Worm (Caenorhabditis elegans) whole organism, L1 larva: Measurements from ENCODE around the gene gcy-21.
"Not testable (repeated sequence)": the region's sequence is repeated elsewhere in the genome, so short reads cannot be mapped to it uniquely, and the experiment has no call there.

Source experiments
- C16A3.4 ChIP-seq: fragments of 150-350 bp; optimal IDR thresholded peaks from 2 replicates; lab custom pipeline; 2014; ENCODE audit warnings: missing biosample characterization, missing genetic modification characterization
- Y116A8C.19 ChIP-seq: sonication (generic microtip); optimal IDR thresholded peaks from 2 replicates; lab custom pipeline; 2016; ENCODE audit warnings: missing compliant biosample characterization, missing genetic modification characterization, borderline replicate concordance
- aha-1 ChIP-seq: fragments of 150-350 bp; optimal IDR thresholded peaks from 2 replicates; lab custom pipeline; 2014; ENCODE audit warnings: missing biosample characterization, missing genetic modification characterization
- alr-1 ChIP-seq: fragments of 200-800 bp; sonication (Bioruptor generic); optimal IDR thresholded peaks from 2 replicates; lab custom pipeline; 2018; ENCODE audit warnings: borderline replicate concordance, mild to moderate bottlenecking, missing genetic modification characterization, missing compliant biosample characterization
- aly-2 ChIP-seq: fragments of 150-350 bp; optimal IDR thresholded peaks from 2 replicates; lab custom pipeline; 2014; ENCODE audit warnings: missing biosample characterization, missing genetic modification characterization
- blmp-1 ChIP-seq: fragments of 150-350 bp; optimal IDR thresholded peaks from 2 replicates; lab custom pipeline; 2014; ENCODE audit warnings: missing biosample characterization, missing genetic modification characterization
- ceh-82 ChIP-seq, 3 experiments: fragments of 150-350 bp in 1 of 3; sonication (generic microtip) in 2 of 3; optimal IDR thresholded peaks; 2 replicates each; lab custom pipeline; 2014 to 2017; ENCODE audit warnings: missing biosample characterization in 3 of 3, missing genetic modification characterization in 3 of 3
- ceh-88 ChIP-seq: fragments of 200-800 bp; sonication (Bioruptor generic); IDR thresholded peaks from 2 replicates; pipeline ENCODE4 v1.3.6; 2022; ENCODE audit warnings: missing genetic modification characterization, missing compliant biosample characterization
- dsc-1 ChIP-seq: sonication (generic microtip); optimal IDR thresholded peaks from 2 replicates; lab custom pipeline; 2016; ENCODE audit warnings: mild to moderate bottlenecking, missing genetic modification characterization, missing compliant biosample characterization
- efl-1 ChIP-seq, 4 experiments: fragments of 150-350 bp; optimal IDR thresholded peaks in 3 of 4; peaks in 1 of 4; 1 replicate in 1 of 4; 2 replicates in 3 of 4; lab custom pipeline; 2014; ENCODE audit warnings: missing biosample characterization in 2 of 4, missing genetic modification characterization in 2 of 4, missing genetic modification reagents in 2 of 4
- elt-2 ChIP-seq: sonication (generic microtip); optimal IDR thresholded peaks from 2 replicates; lab custom pipeline; 2016; ENCODE audit warnings: missing genetic modification characterization, mild to moderate bottlenecking, inconsistent platforms, missing compliant biosample characterization, missing genetic modification reagents
- fkh-10 ChIP-seq: sonication (generic microtip); optimal IDR thresholded peaks from 2 replicates; lab custom pipeline; 2017; ENCODE audit warnings: missing biosample characterization, missing genetic modification reagents, missing genetic modification characterization
- fkh-4 ChIP-seq: sonication (generic microtip); optimal IDR thresholded peaks from 2 replicates; lab custom pipeline; 2016; ENCODE audit warnings: missing compliant biosample characterization, missing genetic modification characterization, borderline replicate concordance
- fkh-8 ChIP-seq: sonication (generic microtip); optimal IDR thresholded peaks from 2 replicates; lab custom pipeline; 2016; ENCODE audit warnings: mild to moderate bottlenecking, missing genetic modification characterization, missing compliant biosample characterization
- grh-1 ChIP-seq: fragments of 200-800 bp; sonication (Bioruptor generic); IDR thresholded peaks from 2 replicates; pipeline ENCODE4 v1.3.6; 2022; ENCODE audit warnings: missing genetic modification reagents, missing genetic modification characterization, missing compliant biosample characterization
- hlh-17 ChIP-seq: fragments of 200-800 bp; sonication (Bioruptor generic); optimal IDR thresholded peaks from 2 replicates; lab custom pipeline; 2018; ENCODE audit warnings: missing genetic modification characterization, mild to moderate bottlenecking, missing compliant biosample characterization, moderate library complexity, borderline replicate concordance
- hpl-2 ChIP-seq: fragments of 150-350 bp; optimal IDR thresholded peaks from 2 replicates; lab custom pipeline; 2014; ENCODE audit warnings: missing biosample characterization, missing genetic modification reagents, missing genetic modification characterization
- lin-13 ChIP-seq: fragments of 150-350 bp; optimal IDR thresholded peaks from 2 replicates; lab custom pipeline; 2014; ENCODE audit warnings: missing biosample characterization, missing genetic modification reagents, missing genetic modification characterization
- lin-14 ChIP-seq: fragments of 200-800 bp; sonication (Bioruptor generic); optimal IDR thresholded peaks from 2 replicates; lab custom pipeline; 2018; ENCODE audit warnings: mild to moderate bottlenecking, missing genetic modification characterization, moderate library complexity, missing compliant biosample characterization
- lin-15B ChIP-seq: fragments of 150-350 bp; sonication (generic microtip); optimal IDR thresholded peaks from 3 replicates; lab custom pipeline; 2014; ENCODE audit warnings: missing biosample characterization, missing genetic modification characterization
- lsy-2 ChIP-seq, 2 experiments: fragments of 150-350 bp; optimal IDR thresholded peaks; 2 replicates each; lab custom pipeline; 2014; ENCODE audit warnings: missing biosample characterization in 2 of 2, missing genetic modification characterization in 2 of 2
- mab-9 ChIP-seq: fragments of 200-800 bp; sonication (Bioruptor generic); IDR thresholded peaks from 2 replicates; pipeline ENCODE4 v1.3.6; 2022; ENCODE audit warnings: missing genetic modification reagents, missing genetic modification characterization, missing compliant biosample characterization
- mdl-1 ChIP-seq, 2 experiments: fragments of 150-350 bp; optimal IDR thresholded peaks; 2 replicates each; lab custom pipeline; 2014 to 2017; ENCODE audit warnings: missing biosample characterization in 2 of 2, missing genetic modification characterization in 2 of 2, inconsistent platforms in 1 of 2
- mep-1 ChIP-seq: fragments of 150-350 bp; optimal IDR thresholded peaks from 2 replicates; lab custom pipeline; 2014; ENCODE audit warnings: missing biosample characterization, missing genetic modification characterization
- nhr-12 ChIP-seq: sonication (generic microtip); optimal IDR thresholded peaks from 2 replicates; lab custom pipeline; 2017; ENCODE audit warnings: missing biosample characterization, missing genetic modification characterization
- nhr-20 ChIP-seq: sonication (generic microtip); optimal IDR thresholded peaks from 2 replicates; lab custom pipeline; 2016; ENCODE audit warnings: mild to moderate bottlenecking, missing genetic modification characterization, missing compliant biosample characterization
- nhr-47 ChIP-seq: sonication (generic microtip); optimal IDR thresholded peaks from 2 replicates; lab custom pipeline; 2016; ENCODE audit warnings: mild to moderate bottlenecking, missing genetic modification characterization, moderate library complexity, missing compliant biosample characterization
- nhr-71 ChIP-seq: sonication (generic microtip); optimal IDR thresholded peaks from 2 replicates; lab custom pipeline; 2016; ENCODE audit warnings: mild to moderate bottlenecking, missing genetic modification characterization, moderate library complexity, missing compliant biosample characterization
- nhr-76 ChIP-seq: sonication (generic microtip); optimal IDR thresholded peaks from 2 replicates; lab custom pipeline; 2017; ENCODE audit warnings: missing biosample characterization, missing genetic modification characterization
- nhr-77 ChIP-seq: fragments of 150-350 bp; optimal IDR thresholded peaks from 2 replicates; lab custom pipeline; 2014; ENCODE audit warnings: missing biosample characterization, missing genetic modification characterization
- nhr-84 ChIP-seq: sonication (generic microtip); optimal IDR thresholded peaks from 2 replicates; lab custom pipeline; 2017; ENCODE audit warnings: missing biosample characterization, missing genetic modification characterization
- nhr-85 ChIP-seq: sonication (generic microtip); peaks from one replicate; lab custom pipeline; 2016; ENCODE audit warnings: missing genetic modification characterization, inconsistent platforms, missing compliant biosample characterization
- pax-3 ChIP-seq: fragments of 200-800 bp; sonication (Bioruptor generic); optimal IDR thresholded peaks from 2 replicates; lab custom pipeline; 2018; ENCODE audit warnings: mild to moderate bottlenecking, missing genetic modification characterization, moderate library complexity, missing compliant biosample characterization
- pqm-1 ChIP-seq: sonication (generic microtip); optimal IDR thresholded peaks from 3 replicates; lab custom pipeline; 2017; ENCODE audit warnings: missing biosample characterization, missing genetic modification characterization
- rnt-1 ChIP-seq: sonication (generic microtip); optimal IDR thresholded peaks from 2 replicates; lab custom pipeline; 2016; ENCODE audit warnings: mild to moderate bottlenecking, missing genetic modification characterization, moderate library complexity, missing compliant biosample characterization
- skn-1 ChIP-seq: fragments of 150-350 bp; optimal IDR thresholded peaks from 2 replicates; lab custom pipeline; 2014; ENCODE audit warnings: missing biosample characterization, missing genetic modification characterization
- snu-23 ChIP-seq: sonication (generic microtip); optimal IDR thresholded peaks from 2 replicates; lab custom pipeline; 2016; ENCODE audit warnings: missing genetic modification characterization, missing compliant biosample characterization
- sptf-1 ChIP-seq: fragments of 150-350 bp; optimal IDR thresholded peaks from 2 replicates; lab custom pipeline; 2014; ENCODE audit warnings: missing biosample characterization, missing genetic modification characterization
- unc-30 ChIP-seq: sonication (generic microtip); optimal IDR thresholded peaks from 2 replicates; lab custom pipeline; 2017; ENCODE audit warnings: missing biosample characterization, missing genetic modification characterization
- unc-86 ChIP-seq: sonication (generic microtip); optimal IDR thresholded peaks from 2 replicates; lab custom pipeline; 2016; ENCODE audit warnings: missing genetic modification characterization, missing compliant biosample characterization
- xbp-1 ChIP-seq: sonication (generic microtip); optimal IDR thresholded peaks from 2 replicates; lab custom pipeline; 2016; ENCODE audit warnings: missing genetic modification characterization, missing compliant biosample characterization

The gcy-21 gene

ce11 chrII:2639401-2640088 lies 19.9 kb upstream of the gcy-21 start, which contains the start of gene F22E5.8:
Gene F22E5.8 (plus strand): TSS chrII:2640038.
- not testable (repeated sequence) for TF ChIP-seq dsc-1; unc-30 (tag; lab: Kevin White, UChicago); mab-9 (GFP tag; lab: Robert Waterston, UW)

DNA sequence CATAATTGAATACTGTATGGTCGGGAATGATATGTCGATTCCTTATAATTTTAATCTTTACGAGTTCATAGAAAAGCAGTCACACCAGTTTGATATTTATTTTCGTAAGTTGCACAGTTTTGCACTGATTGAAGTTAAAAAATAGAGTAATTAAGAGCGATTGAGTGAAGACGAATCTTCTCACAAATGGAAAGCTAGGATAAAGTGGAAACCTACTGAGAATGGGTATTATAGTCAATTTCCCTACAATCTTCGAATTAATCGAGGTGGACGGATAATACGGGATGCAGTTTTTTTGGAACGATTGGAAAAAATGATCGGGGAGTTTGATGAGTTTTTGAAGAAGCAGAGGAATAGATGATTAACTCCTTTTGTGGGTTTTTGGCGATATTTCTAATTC lies 18.5 kb upstream of the gcy-21 start, which contains the start of gene F22E5.23:
F22E5.23 (plus strand) TSS at position 301 of the 400 bp plus-strand sequence.
- no peak for TF ChIP-seq skn-1
- TF ChIP-seq nhr-77 (tag; lab: Kevin White, UChicago): no peak
- TF ChIP-seq elt-2 (tag; lab: Kevin White, UChicago): no peak
- TF ChIP-seq fkh-8 (tag; lab: Kevin White, UChicago): no peak
- TF ChIP-seq hpl-2 (GFP tag; lab: Kevin White, UChicago): no peak

DNA sequence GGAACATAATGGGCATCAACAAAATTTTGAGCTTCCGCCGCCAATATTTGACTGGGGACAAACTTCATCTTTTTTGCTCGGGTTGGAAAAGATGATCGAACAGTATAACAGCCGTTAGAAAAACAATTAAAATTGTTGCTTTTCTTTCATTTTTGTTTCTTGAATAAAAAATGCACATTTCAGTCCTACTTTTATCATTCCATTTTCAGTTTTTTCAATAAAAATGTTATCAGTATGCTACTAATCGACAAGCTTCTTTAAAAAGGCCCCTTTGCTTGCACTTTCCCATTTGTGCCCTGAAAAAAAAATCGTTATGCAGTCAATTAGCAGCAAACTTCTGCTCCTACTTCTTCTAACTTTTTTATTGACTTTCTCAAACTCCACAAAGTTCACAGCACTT lies 17.7 kb upstream of the gcy-21 start, which contains the start of gene F22E5.7:
F22E5.7 (plus strand) TSS at position 301 of the 400 bp plus-strand sequence.
- no peak for TF ChIP-seq mdl-1 (tag; optimal IDR thresholded peaks at IDR 0.05; lab: Kevin White, UChicago)
- TF ChIP-seq sptf-1 (tag; lab: Kevin White, UChicago): no peak
- no peak for TF ChIP-seq unc-86 (tag; lab: Kevin White, UChicago)
- no peak for TF ChIP-seq hlh-17 (GFP tag; lab: Kevin White, UChicago)
- no peak for TF ChIP-seq skn-1
- no peak for TF ChIP-seq ceh-88 (GFP tag; lab: Robert Waterston, UW)
- no peak for TF ChIP-seq Y116A8C.19
- TF ChIP-seq ceh-82 (tag; optimal IDR thresholded peaks at IDR 0.05; lab: Kevin White, UChicago): no peak
- no peak for TF ChIP-seq fkh-10 (GFP tag; lab: Kevin White, UChicago)
- TF ChIP-seq fkh-4: no peak
- no peak for TF ChIP-seq aha-1
- no peak for TF ChIP-seq efl-1 (optimal IDR thresholded peaks at IDR 0.05; lab: Kevin White, UChicago)
- TF ChIP-seq efl-1 (GFP tag; optimal IDR thresholded peaks at IDR 0.05 in 1 of 2; lab: Kevin White, UChicago): no peak
- TF ChIP-seq lin-14 (GFP tag; lab: Kevin White, UChicago): no peak
- TF ChIP-seq pax-3 (tag; lab: Kevin White, UChicago): no peak
- no peak for TF ChIP-seq hpl-2 (GFP tag; lab: Kevin White, UChicago)

ce11 chrII:2644498-2644897 lies 15.0 kb upstream of the gcy-21 start, which contains the start of gene F22E5.11:
Gene F22E5.11 (minus strand): TSS chrII:2644598.
- TF ChIP-seq nhr-76 (tag; lab: Kevin White, UChicago) (no peak), alr-1 (no peak), nhr-84 (no peak), blmp-1 (tag; lab: Kevin White, UChicago) (no peak), C16A3.4 (tag; lab: Kevin White, UChicago) (no peak)

DNA sequence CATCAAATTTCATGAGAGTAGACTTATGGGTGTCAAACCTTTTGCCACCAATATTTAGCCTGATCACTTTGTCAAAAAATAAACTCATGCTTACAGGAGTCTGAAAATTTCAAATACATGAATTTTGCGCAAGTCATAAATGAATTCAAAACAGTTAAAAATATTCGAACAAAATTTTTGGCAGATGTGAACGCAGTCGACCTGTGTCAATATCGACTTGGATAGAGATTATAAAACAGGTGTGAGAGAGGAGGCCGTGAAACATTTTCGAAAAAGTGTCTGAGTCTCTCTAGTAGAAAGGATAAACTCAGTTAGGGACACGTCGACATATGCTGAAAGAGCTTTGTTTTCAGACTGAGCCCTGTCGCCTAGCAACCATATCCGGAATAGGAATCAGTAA lies 12.7 kb upstream of the gcy-21 start, which contains the start of gene F22E5.12:
F22E5.12 (minus strand) TSS at position 101 of the 400 bp plus-strand sequence.
- TF ChIP-seq xbp-1 (tag; lab: Kevin White, UChicago): peak; percentile 2
- TF ChIP-seq, all 84 proteins: peak for 1; not testable (repeated sequence) for 83

DNA sequence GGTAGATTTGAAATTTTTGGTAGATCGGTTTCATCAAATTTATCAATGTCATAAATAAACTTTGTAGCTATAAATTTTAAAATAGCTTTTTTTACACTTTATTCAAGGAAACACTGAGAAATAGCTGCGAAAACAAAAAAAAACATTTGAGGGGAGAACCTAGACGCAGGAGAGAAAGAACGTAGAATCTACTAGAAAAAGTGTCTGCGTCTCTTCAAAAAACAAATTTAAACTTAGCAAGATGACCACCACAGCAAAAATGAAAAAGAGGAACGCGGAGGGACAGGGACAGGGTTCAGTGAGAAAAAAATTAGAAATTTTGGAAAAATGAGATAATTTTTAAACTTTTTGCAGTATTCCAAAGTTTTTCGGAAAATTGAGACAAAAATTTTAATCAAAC lies 10.4 kb upstream of the gcy-21 start:
- TF ChIP-seq rnt-1 (tag; lab: Kevin White, UChicago) (peak; percentile 48), xbp-1 (tag; lab: Kevin White, UChicago) (peak; percentile 21), snu-23 (peak; percentile 68), lin-15B (tag; lab: Kevin White, UChicago) (no peak), nhr-85 (peak; percentile 47), nhr-77 (tag; lab: Kevin White, UChicago) (no peak), aly-2 (tag; lab: Kevin White, UChicago) (no peak), pqm-1 (tag; lab: Kevin White, UChicago) (no peak), nhr-71 (tag; lab: Kevin White, UChicago) (peak; percentile 61), fkh-4 (no peak), fkh-8 (tag; lab: Kevin White, UChicago) (peak; percentile 52), skn-1 (peak; percentile 27), aha-1 (no peak), grh-1 (GFP tag; lab: Robert Waterston, UW) (no peak), nhr-12 (tag; lab: Kevin White, UChicago) (no peak), mep-1 (peak; percentile 44), lsy-2 (tag; optimal IDR thresholded peaks at IDR 0.05; lab: Kevin White, UChicago) (peak; percentile 26 to 51), nhr-20 (tag; lab: Kevin White, UChicago) (peak; percentile 49), lin-13 (peak; percentile 38), nhr-47 (tag; lab: Kevin White, UChicago) (peak; percentile 33)
